Worm (Caenorhabditis elegans) whole organism, L3 larva: ENCODE results near the gene C54F6.12.

ENCODE experiments used
- R02D3.7 ChIP-seq: fragments of 150-350 bp; optimal IDR thresholded peaks from 2 replicates; lab custom pipeline; 2014; ENCODE audit warnings: missing biosample characterization, missing genetic modification characterization
- ZK546.5 ChIP-seq: sonication (generic microtip); optimal IDR thresholded peaks from 2 replicates; lab custom pipeline; 2017; ENCODE audit warnings: missing biosample characterization, missing genetic modification characterization
- aly-2 ChIP-seq: fragments of 150-350 bp; optimal IDR thresholded peaks from 2 replicates; lab custom pipeline; 2014; ENCODE audit warnings: missing biosample characterization, missing genetic modification characterization
- ama-1 ChIP-seq: fragments of 150-350 bp; optimal IDR thresholded peaks from 2 replicates; lab custom pipeline; 2018
- ceh-16 ChIP-seq: sonication (generic microtip); optimal IDR thresholded peaks from 2 replicates; lab custom pipeline; 2017; ENCODE audit warnings: missing biosample characterization, missing genetic modification characterization
- ceh-28 ChIP-seq: fragments of 150-350 bp; optimal IDR thresholded peaks from 2 replicates; lab custom pipeline; 2014; ENCODE audit warnings: missing biosample characterization, missing genetic modification reagents, missing genetic modification characterization
- ceh-82 ChIP-seq: fragments of 150-350 bp; optimal IDR thresholded peaks from 2 replicates; lab custom pipeline; 2014; ENCODE audit warnings: missing biosample characterization, missing genetic modification characterization
- ceh-9 ChIP-seq: sonication (generic microtip); optimal IDR thresholded peaks from 2 replicates; lab custom pipeline; 2018; ENCODE audit warnings: missing biosample characterization, missing genetic modification characterization
- daf-12 ChIP-seq: fragments of 150-350 bp; optimal IDR thresholded peaks from 2 replicates; lab custom pipeline; 2014; ENCODE audit warnings: missing biosample characterization, missing genetic modification reagents, missing genetic modification characterization
- egl-27 ChIP-seq: sonication (generic microtip); optimal IDR thresholded peaks from 4 replicates; lab custom pipeline; 2017; ENCODE audit warnings: missing biosample characterization, missing genetic modification reagents, missing genetic modification characterization
- egl-5 ChIP-seq: fragments of 150-350 bp; optimal IDR thresholded peaks from 2 replicates; lab custom pipeline; 2017; ENCODE audit warnings: missing biosample characterization, missing genetic modification reagents, missing genetic modification characterization, inconsistent platforms
- elt-1 ChIP-seq: fragments of 150-350 bp; optimal IDR thresholded peaks from 2 replicates; lab custom pipeline; 2014; ENCODE audit warnings: missing biosample characterization, missing genetic modification characterization
- elt-2 ChIP-seq: sonication (generic microtip); optimal IDR thresholded peaks from 2 replicates; lab custom pipeline; 2016; ENCODE audit warnings: missing genetic modification reagents, mild to moderate bottlenecking, missing genetic modification characterization, missing compliant biosample characterization
- elt-3 ChIP-seq, 3 experiments: fragments of 150-350 bp in 1 of 3; sonication (generic microtip) in 2 of 3; optimal IDR thresholded peaks; 2 replicates in 2 of 3; 4 replicates in 1 of 3; lab custom pipeline; 2014 to 2017; ENCODE audit warnings: missing biosample characterization in 3 of 3, missing genetic modification characterization in 3 of 3
- fkh-2 ChIP-seq: fragments of 150-350 bp; optimal IDR thresholded peaks from 2 replicates; lab custom pipeline; 2014; ENCODE audit warnings: missing biosample characterization, missing genetic modification reagents, missing genetic modification characterization
- fos-1 ChIP-seq: fragments of 150-350 bp; optimal IDR thresholded peaks from 2 replicates; lab custom pipeline; 2014; ENCODE audit warnings: missing biosample characterization, missing genetic modification characterization
- jun-1 ChIP-seq: fragments of 150-350 bp; optimal IDR thresholded peaks from 2 replicates; lab custom pipeline; 2014; ENCODE audit warnings: missing biosample characterization, missing genetic modification reagents, missing genetic modification characterization
- lin-15B ChIP-seq: fragments of 150-350 bp; optimal IDR thresholded peaks from 2 replicates; lab custom pipeline; 2014; ENCODE audit warnings: missing biosample characterization, missing genetic modification characterization
- lin-39 ChIP-seq: fragments of 150-350 bp; optimal IDR thresholded peaks from 2 replicates; lab custom pipeline; 2018; ENCODE audit warnings: missing biosample characterization, missing genetic modification reagents, missing genetic modification characterization
- lsy-12 ChIP-seq: sonication (generic microtip); optimal IDR thresholded peaks from 2 replicates; lab custom pipeline; 2016; ENCODE audit warnings: mild to moderate bottlenecking, missing genetic modification characterization, missing compliant biosample characterization
- mdl-1 ChIP-seq: fragments of 150-350 bp; optimal IDR thresholded peaks from 2 replicates; lab custom pipeline; 2014; ENCODE audit warnings: missing biosample characterization, missing genetic modification characterization
- mml-1 ChIP-seq: fragments of 150-350 bp; sonication (generic microtip); optimal IDR thresholded peaks from 3 replicates; lab custom pipeline; 2014; ENCODE audit warnings: missing biosample characterization, missing genetic modification characterization
- nfya-1 ChIP-seq: sonication (generic microtip); optimal IDR thresholded peaks from 2 replicates; lab custom pipeline; 2017; ENCODE audit warnings: missing genetic modification characterization, mild to moderate bottlenecking, missing compliant biosample characterization, antibody characterized with exemption, moderate library complexity; ENCODE audit not compliant: insufficient read depth
- nhr-11 ChIP-seq: fragments of 150-350 bp; optimal IDR thresholded peaks from 2 replicates; lab custom pipeline; 2014; ENCODE audit warnings: missing biosample characterization, missing genetic modification characterization
- nhr-12 ChIP-seq: fragments of 150-350 bp; optimal IDR thresholded peaks from 2 replicates; lab custom pipeline; 2014; ENCODE audit warnings: missing biosample characterization, missing genetic modification characterization
- nhr-23 ChIP-seq: fragments of 150-350 bp; optimal IDR thresholded peaks from 2 replicates; lab custom pipeline; 2014; ENCODE audit warnings: missing biosample characterization, missing genetic modification reagents, missing genetic modification characterization
- nhr-25 ChIP-seq: sonication (generic microtip); optimal IDR thresholded peaks from 2 replicates; lab custom pipeline; 2017; ENCODE audit warnings: missing biosample characterization, missing genetic modification characterization
- nhr-28 ChIP-seq: fragments of 150-350 bp; optimal IDR thresholded peaks from 2 replicates; lab custom pipeline; 2014; ENCODE audit warnings: missing biosample characterization, missing genetic modification characterization
- nhr-43 ChIP-seq: sonication (generic microtip); optimal IDR thresholded peaks from 2 replicates; lab custom pipeline; 2016; ENCODE audit warnings: mild to moderate bottlenecking, missing genetic modification characterization, missing compliant biosample characterization; ENCODE audit not compliant: poor library complexity, severe bottlenecking
- nhr-67 ChIP-seq: fragments of 150-350 bp; optimal IDR thresholded peaks from 2 replicates; lab custom pipeline; 2014; ENCODE audit warnings: missing biosample characterization, missing genetic modification characterization
- nhr-76 ChIP-seq: fragments of 150-350 bp; sonication (generic microtip); optimal IDR thresholded peaks from 5 replicates; lab custom pipeline; 2014; ENCODE audit warnings: missing biosample characterization, missing genetic modification characterization
- nhr-77 ChIP-seq: fragments of 150-350 bp; optimal IDR thresholded peaks from 2 replicates; lab custom pipeline; 2014; ENCODE audit warnings: missing biosample characterization, missing genetic modification characterization
- pha-4 ChIP-seq: fragments of 150-350 bp; optimal IDR thresholded peaks from 2 replicates; lab custom pipeline; 2014; ENCODE audit warnings: missing biosample characterization, missing genetic modification reagents, missing genetic modification characterization
- pqm-1 ChIP-seq: fragments of 150-350 bp; optimal IDR thresholded peaks from 2 replicates; lab custom pipeline; 2017; ENCODE audit warnings: missing biosample characterization, missing genetic modification characterization, inconsistent platforms
- sea-2 ChIP-seq: fragments of 150-350 bp; sonication (generic microtip); optimal IDR thresholded peaks from 4 replicates; lab custom pipeline; 2014; ENCODE audit warnings: missing biosample characterization, missing genetic modification reagents, missing genetic modification characterization
- snpc-4 ChIP-seq: fragments of 150-350 bp; optimal IDR thresholded peaks from 2 replicates; lab custom pipeline; 2014; ENCODE audit warnings: missing biosample characterization, missing genetic modification characterization
- unc-39 ChIP-seq: sonication (generic microtip); optimal IDR thresholded peaks from 4 replicates; lab custom pipeline; 2017; ENCODE audit warnings: missing biosample characterization, missing genetic modification characterization
- zag-1 ChIP-seq: fragments of 150-350 bp; optimal IDR thresholded peaks from 2 replicates; lab custom pipeline; 2014; ENCODE audit warnings: missing biosample characterization, missing genetic modification characterization
- ztf-11 ChIP-seq: fragments of 150-350 bp; optimal IDR thresholded peaks from 2 replicates; lab custom pipeline; 2014; ENCODE audit warnings: missing biosample characterization, missing genetic modification characterization
- ztf-4 ChIP-seq: fragments of 150-350 bp; optimal IDR thresholded peaks from 2 replicates; lab custom pipeline; 2014; ENCODE audit warnings: missing biosample characterization, missing genetic modification characterization

C54F6.12 gene

ce11 chrV:7555875-7556274 is 18.0 kb upstream of the C54F6.12 start:
- TF ChIP-seq elt-2 (tag; lab: Kevin White, UChicago) (no peak), pqm-1 (no peak)

ce11 chrV:7553873-7554362 is 16.0 kb upstream of the C54F6.12 start, which contains the start of gene ttr-10:
TSS of gene ttr-10 (minus strand) at chrV:7553923.
- TF ChIP-seq nhr-77 (tag; lab: Kevin White, UChicago) (no peak), fkh-2 (tag; lab: Kevin White, UChicago) (no peak), ceh-16 (tag; lab: Kevin White, UChicago) (no peak), sea-2 (no peak), ceh-9 (tag; lab: Kevin White, UChicago) (no peak), aly-2 (tag; lab: Kevin White, UChicago) (no peak), fos-1 (tag; lab: Kevin White, UChicago) (no peak), nhr-76 (no peak)

ce11 chrV:7551821-7552220 is 13.9 kb upstream of the C54F6.12 start, which contains the start of gene F19F10.3:
TSS of gene F19F10.3 (plus strand) at chrV:7552121.
- no peak for TF ChIP-seq mml-1 (tag; lab: Kevin White, UChicago)
- TF ChIP-seq nhr-11 (tag; lab: Kevin White, UChicago): no peak
- TF ChIP-seq ZK546.5: no peak
- TF ChIP-seq lin-39 (tag; lab: Kevin White, UChicago): no peak
- TF ChIP-seq nhr-67 (tag; lab: Kevin White, UChicago): no peak
- no peak for TF ChIP-seq nhr-77 (tag; lab: Kevin White, UChicago)
- TF ChIP-seq nhr-76: no peak
- TF ChIP-seq elt-3 (tag; optimal IDR thresholded peaks at IDR 0.05; lab: Kevin White, UChicago): no peak
- no peak for TF ChIP-seq mdl-1 (tag; lab: Kevin White, UChicago)
- TF ChIP-seq lin-15B (tag; lab: Kevin White, UChicago): no peak
- TF ChIP-seq ceh-28: no peak
- TF ChIP-seq elt-2 (tag; lab: Kevin White, UChicago): no peak
- TF ChIP-seq fos-1 (tag; lab: Kevin White, UChicago): no peak
- TF ChIP-seq ztf-11: no peak
- TF ChIP-seq elt-1: no peak
- no peak for TF ChIP-seq fkh-2 (tag; lab: Kevin White, UChicago)
- TF ChIP-seq ama-1: no peak
- TF ChIP-seq, all 47 proteins: peak for 0

ce11 chrV:7548499-7548898 is 10.6 kb upstream of the C54F6.12 start:
- TF ChIP-seq nhr-25 (tag; lab: Kevin White, UChicago): peak; percentile 2

- TF ChIP-seq ama-1 (no peak), egl-5 (tag; lab: Kevin White, UChicago) (no peak), nhr-77 (tag; lab: Kevin White, UChicago) (no peak), unc-39 (tag; lab: Kevin White, UChicago) (no peak), ceh-16 (tag; lab: Kevin White, UChicago) (no peak), pha-4 (peak; percentile 24), nhr-11 (tag; lab: Kevin White, UChicago) (no peak), pqm-1 (peak; percentile 76), ztf-4 (tag; lab: Kevin White, UChicago) (no peak), elt-2 (tag; lab: Kevin White, UChicago) (peak; percentile 77), egl-27 (tag; lab: Kevin White, UChicago) (no peak), nhr-76 (no peak), snpc-4 (tag; lab: Kevin White, UChicago) (no peak), sea-2 (no peak), zag-1 (tag; lab: Kevin White, UChicago) (no peak), nhr-28 (tag; lab: Kevin White, UChicago) (no peak), nfya-1 (tag; lab: Kevin White, UChicago) (no peak), ztf-11 (no peak)
These were observed 10.1 kb upstream of the C54F6.12 start for ce11 chrV:7548017-7548416.

ce11 chrV:7547479-7547878 is 9.6 kb upstream of the C54F6.12 start, which contains the start of gene ftn-1:
TSS of gene ftn-1 (minus strand) at chrV:7547579.
- TF ChIP-seq nhr-12 (tag; lab: Kevin White, UChicago): no peak
- TF ChIP-seq nhr-67 (tag; lab: Kevin White, UChicago): no peak
- no peak for TF ChIP-seq snpc-4 (tag; lab: Kevin White, UChicago)
- TF ChIP-seq lsy-12 (tag; lab: Kevin White, UChicago): no peak
- no peak for TF ChIP-seq ceh-9 (tag; lab: Kevin White, UChicago)
- TF ChIP-seq zag-1 (tag; lab: Kevin White, UChicago): no peak
- TF ChIP-seq jun-1 (tag; lab: Kevin White, UChicago): no peak
- TF ChIP-seq pqm-1: no peak
- TF ChIP-seq elt-3 (tag; optimal IDR thresholded peaks at IDR 0.05; lab: Kevin White, UChicago): no peak
- TF ChIP-seq pha-4: no peak
- no peak for TF ChIP-seq unc-39 (tag; lab: Kevin White, UChicago)
- no peak for TF ChIP-seq R02D3.7 (tag; lab: Kevin White, UChicago)
- TF ChIP-seq ZK546.5: no peak
- TF ChIP-seq fos-1 (tag; lab: Kevin White, UChicago): no peak
- no peak for TF ChIP-seq nhr-43 (tag; lab: Kevin White, UChicago)
- TF ChIP-seq egl-27 (tag; lab: Kevin White, UChicago): no peak
- no peak for TF ChIP-seq nhr-23 (tag; lab: Kevin White, UChicago)
- no peak for TF ChIP-seq sea-2
- TF ChIP-seq daf-12 (tag; lab: Kevin White, UChicago): no peak
- TF ChIP-seq ceh-82 (tag; lab: Kevin White, UChicago): no peak
